Worm (Caenorhabditis elegans) whole organism, early embryonic: Measurements from ENCODE around the gene T28F3.9.
A peak's percentile ranks its signal among the peaks of the same experiment; 100 is the strongest.

Source experiments
- B0310.2 ChIP-seq: sonication (generic microtip); optimal IDR thresholded peaks from 2 replicates; lab custom pipeline; 2016; ENCODE audit warnings: mild to moderate bottlenecking, missing genetic modification characterization, missing compliant biosample characterization
- F13C5.2 ChIP-seq: sonication (generic microtip); optimal IDR thresholded peaks from 2 replicates; lab custom pipeline; 2017; ENCODE audit warnings: mild to moderate bottlenecking, missing genetic modification characterization, inconsistent platforms, missing compliant biosample characterization
- aly-1 ChIP-seq: sonication (generic microtip); optimal IDR thresholded peaks from 2 replicates; lab custom pipeline; 2016; ENCODE audit warnings: missing genetic modification characterization, missing compliant biosample characterization
- ama-1 ChIP-seq: fragments of 150-350 bp; optimal IDR thresholded peaks from 2 replicates; lab custom pipeline; 2014
- ceh-13 ChIP-seq: fragments of 200-800 bp; sonication (Bioruptor generic); optimal IDR thresholded peaks from 2 replicates; lab custom pipeline; 2018; ENCODE audit warnings: mild to moderate bottlenecking, missing genetic modification characterization, missing compliant biosample characterization
- ceh-36 ChIP-seq: sonication (generic microtip); optimal IDR thresholded peaks from 2 replicates; lab custom pipeline; 2016; ENCODE audit warnings: missing genetic modification characterization, inconsistent platforms, missing compliant biosample characterization
- ets-7 ChIP-seq: sonication (generic microtip); optimal IDR thresholded peaks from 2 replicates; lab custom pipeline; 2016; ENCODE audit warnings: missing genotype, missing genetic modification characterization, missing compliant biosample characterization
- flt-1 ChIP-seq: fragments of 200-800 bp; sonication (Bioruptor generic); IDR thresholded peaks from 2 replicates; pipeline ENCODE4 v1.3.6; 2022; ENCODE audit warnings: missing genetic modification characterization, missing compliant biosample characterization
- hmbx-1 ChIP-seq: sonication (generic microtip); optimal IDR thresholded peaks from 2 replicates; lab custom pipeline; 2016; ENCODE audit warnings: mild to moderate bottlenecking, missing genetic modification characterization, missing compliant biosample characterization
- hmg-4 ChIP-seq: fragments of 200-800 bp; sonication (Bioruptor generic); optimal IDR thresholded peaks from 2 replicates; lab custom pipeline; 2018; ENCODE audit warnings: mild to moderate bottlenecking, missing genetic modification characterization, missing compliant biosample characterization
- hnd-1 ChIP-seq: sonication (generic microtip); optimal IDR thresholded peaks from 2 replicates; lab custom pipeline; 2016; ENCODE audit warnings: missing genetic modification characterization, missing compliant biosample characterization
- pes-1 ChIP-seq: fragments of 200-800 bp; sonication (Bioruptor generic); IDR thresholded peaks from 2 replicates; pipeline ENCODE4 v1.3.6; 2022; ENCODE audit warnings: missing genetic modification reagents, missing genetic modification characterization, missing compliant biosample characterization
- scrt-1 ChIP-seq: fragments of 200-800 bp; sonication (Bioruptor generic); IDR thresholded peaks from 2 replicates; pipeline ENCODE4 v1.3.6; 2022; ENCODE audit warnings: missing genetic modification characterization, missing compliant biosample characterization
- sea-1 ChIP-seq: fragments of 200-800 bp; sonication (Bioruptor generic); conservative IDR thresholded peaks from 2 replicates; pipeline ENCODE4 v1.3.6; 2022; ENCODE audit warnings: missing genetic modification characterization, missing compliant biosample characterization
- tbx-11 ChIP-seq: fragments of 200-800 bp; sonication (Bioruptor generic); IDR thresholded peaks from 2 replicates; pipeline ENCODE4 v1.3.6; 2022; ENCODE audit warnings: missing genetic modification characterization, missing compliant biosample characterization
- tbx-37 ChIP-seq: fragments of 200-800 bp; sonication (Bioruptor generic); conservative IDR thresholded peaks from 2 replicates; pipeline ENCODE4 v1.3.6; 2022; ENCODE audit warnings: missing genetic modification reagents, missing genetic modification characterization, missing compliant biosample characterization
- tra-4 ChIP-seq: sonication (generic microtip); optimal IDR thresholded peaks from 2 replicates; lab custom pipeline; 2017; ENCODE audit warnings: missing genetic modification characterization, missing compliant biosample characterization

T28F3.9 gene

ce11 chrIV:17265716-17266115 is 42.6 kb upstream of the T28F3.9 start:
- TF ChIP-seq hmbx-1 (tag; lab: Kevin White, UChicago), result no peak
- no peak for TF ChIP-seq ama-1 (lab: Kevin White, UChicago)
- no peak for TF ChIP-seq flt-1 (GFP tag; lab: Robert Waterston, UW)
- TF ChIP-seq hnd-1 (tag; lab: Kevin White, UChicago), result no peak
- TF ChIP-seq tra-4 (tag; lab: Kevin White, UChicago), result no peak
- TF ChIP-seq hmg-4 (GFP tag; lab: Kevin White, UChicago), result no peak
- no peak for TF ChIP-seq scrt-1 (GFP tag; lab: Robert Waterston, UW)
- TF ChIP-seq F13C5.2 (tag; lab: Kevin White, UChicago), result no peak
- no peak for TF ChIP-seq pes-1 (GFP tag; lab: Robert Waterston, UW)
- no peak for TF ChIP-seq sea-1 (GFP tag; lab: Robert Waterston, UW)
- TF ChIP-seq tbx-37 (GFP tag; lab: Robert Waterston, UW), result no peak
- TF ChIP-seq B0310.2, result no peak

DNA sequence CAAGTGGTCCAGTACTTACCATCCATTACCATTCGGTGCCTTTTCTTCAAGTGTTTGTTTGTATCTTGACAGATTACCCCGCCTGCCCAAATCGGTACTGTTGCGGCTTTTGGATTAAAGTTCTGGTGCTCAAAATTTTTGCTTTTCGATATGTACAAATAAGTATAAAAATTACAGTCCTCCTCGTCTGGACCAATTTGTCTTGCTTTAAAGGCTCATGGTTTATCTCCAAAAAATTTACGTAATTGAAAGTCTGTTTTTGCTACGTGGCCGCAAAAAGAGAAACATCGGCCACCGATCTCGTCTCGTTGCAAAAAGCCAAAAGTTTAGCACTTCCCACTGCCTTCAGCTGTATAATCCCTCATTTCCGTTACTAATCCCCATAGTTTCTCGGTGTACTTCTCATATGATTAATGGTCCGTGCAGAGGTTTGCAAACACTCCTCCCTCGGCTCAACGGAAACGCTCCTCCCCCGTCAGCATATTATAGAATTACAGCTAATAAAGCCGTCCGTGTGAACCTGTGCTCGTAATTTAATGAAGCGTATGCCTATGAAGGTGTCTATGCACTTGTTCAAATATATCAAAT is 40.9 kb upstream of the T28F3.9 start:
- TF ChIP-seq aly-1 (tag; lab: Kevin White, UChicago), result no peak
- TF ChIP-seq pes-1 (GFP tag; lab: Robert Waterston, UW), result no peak
- no peak for TF ChIP-seq ets-7
- TF ChIP-seq scrt-1 (GFP tag; lab: Robert Waterston, UW), result no peak
- TF ChIP-seq hmbx-1 (tag; lab: Kevin White, UChicago), result no peak
- TF ChIP-seq ceh-36 (tag; lab: Kevin White, UChicago), result peak; percentile 49
- TF ChIP-seq tra-4 (tag; lab: Kevin White, UChicago), result no peak
- TF ChIP-seq tbx-37 (GFP tag; lab: Robert Waterston, UW), result no peak

- TF ChIP-seq ets-7 (no peak), pes-1 (GFP tag; lab: Robert Waterston, UW) (no peak), ceh-36 (tag; lab: Kevin White, UChicago) (no peak), sea-1 (GFP tag; lab: Robert Waterston, UW) (no peak)
Observed at ce11 chrIV:17268069-17268468, 40.2 kb upstream of the T28F3.9 start.

DNA sequence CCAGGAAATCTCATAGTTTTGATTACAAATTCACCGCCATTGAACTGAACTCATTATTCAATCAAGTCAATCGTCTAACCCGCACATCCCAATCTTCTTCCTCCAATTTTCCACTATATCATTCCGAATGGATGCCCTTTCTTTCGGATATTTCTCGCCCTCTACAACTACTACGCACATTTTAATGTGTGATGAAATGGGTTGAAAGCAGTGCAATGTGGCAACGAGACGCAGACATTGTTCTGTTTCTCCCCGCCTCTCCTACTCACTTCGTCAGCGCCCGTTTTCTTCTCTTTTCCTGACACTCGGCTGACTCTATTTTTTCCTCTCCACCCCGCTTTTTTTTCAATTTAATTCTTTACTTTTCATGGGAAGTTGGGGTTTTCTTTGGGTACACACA is 39.7 kb upstream of the T28F3.9 start:
- no peak for TF ChIP-seq tra-4 (tag; lab: Kevin White, UChicago)
- no peak for TF ChIP-seq ceh-13 (GFP tag; lab: Kevin White, UChicago)
- no peak for TF ChIP-seq pes-1 (GFP tag; lab: Robert Waterston, UW)
- peak; percentile 49 for TF ChIP-seq hmg-4 (GFP tag; lab: Kevin White, UChicago)
- peak; percentile 12 for TF ChIP-seq F13C5.2 (tag; lab: Kevin White, UChicago)

ce11 chrIV:17269042-17269441 is 39.3 kb upstream of the T28F3.9 start, which contains the start of gene atgp-1:
TSS of gene atgp-1 (plus strand) at chrIV:17269342.
- TF ChIP-seq tbx-37 (GFP tag; lab: Robert Waterston, UW) (no peak), aly-1 (tag; lab: Kevin White, UChicago) (no peak), flt-1 (GFP tag; lab: Robert Waterston, UW) (no peak), hnd-1 (tag; lab: Kevin White, UChicago) (no peak), hmbx-1 (tag; lab: Kevin White, UChicago) (no peak), ceh-36 (tag; lab: Kevin White, UChicago) (no peak), sea-1 (GFP tag; lab: Robert Waterston, UW) (no peak), scrt-1 (GFP tag; lab: Robert Waterston, UW) (no peak), ama-1 (lab: Kevin White, UChicago) (no peak), B0310.2 (no peak)

DNA sequence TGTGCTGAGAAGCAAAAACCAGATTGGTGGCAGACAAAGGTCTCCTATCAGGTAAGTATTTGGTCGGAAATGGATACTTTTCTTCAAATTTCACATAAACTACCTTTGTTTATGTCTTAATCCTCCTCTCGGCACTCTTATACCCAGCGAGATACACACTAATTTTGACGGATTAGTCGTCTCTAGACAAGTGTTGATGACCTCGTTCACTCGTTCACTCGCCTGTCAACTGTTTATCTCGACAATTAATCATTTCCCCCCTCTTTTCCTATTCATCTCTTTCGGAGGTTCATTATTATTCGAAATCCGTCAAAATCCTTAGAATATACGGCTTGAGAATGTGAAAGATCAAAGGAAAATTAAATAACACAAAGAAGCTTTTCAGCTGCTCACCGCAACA is 38.6 kb upstream of the T28F3.9 start:
- TF ChIP-seq tra-4 (tag; lab: Kevin White, UChicago) (no peak), ceh-36 (tag; lab: Kevin White, UChicago) (peak; percentile 20), pes-1 (GFP tag; lab: Robert Waterston, UW) (no peak)

DNA sequence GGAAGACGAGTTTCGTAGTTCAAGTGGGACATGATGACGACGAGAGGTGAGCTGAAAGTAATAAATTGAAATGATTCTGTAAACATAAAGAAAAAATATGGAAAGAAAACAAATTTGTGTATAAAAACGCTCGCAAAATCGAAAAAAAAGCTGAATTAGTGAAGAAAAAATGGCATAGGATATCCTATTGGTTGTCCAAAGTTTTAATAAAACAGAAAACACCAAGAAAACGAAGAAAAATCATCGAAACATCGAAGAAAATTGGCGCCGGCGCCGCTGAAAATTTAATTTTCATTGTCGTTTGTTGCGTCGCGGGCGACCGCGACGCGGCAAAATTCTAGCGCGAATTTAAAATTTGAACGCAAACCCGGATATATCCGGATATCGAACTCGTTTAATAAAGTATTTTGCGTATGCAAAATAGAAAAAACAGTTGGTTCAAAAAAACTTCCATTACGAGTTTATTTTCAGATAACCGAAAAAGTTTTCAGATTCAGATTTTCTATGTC is 34.7 kb upstream of the T28F3.9 start, which contains the start of gene gln-5:
gln-5 (minus strand) TSS at position 51 of the 509 bp plus-strand sequence.
- no peak for TF ChIP-seq B0310.2

DNA sequence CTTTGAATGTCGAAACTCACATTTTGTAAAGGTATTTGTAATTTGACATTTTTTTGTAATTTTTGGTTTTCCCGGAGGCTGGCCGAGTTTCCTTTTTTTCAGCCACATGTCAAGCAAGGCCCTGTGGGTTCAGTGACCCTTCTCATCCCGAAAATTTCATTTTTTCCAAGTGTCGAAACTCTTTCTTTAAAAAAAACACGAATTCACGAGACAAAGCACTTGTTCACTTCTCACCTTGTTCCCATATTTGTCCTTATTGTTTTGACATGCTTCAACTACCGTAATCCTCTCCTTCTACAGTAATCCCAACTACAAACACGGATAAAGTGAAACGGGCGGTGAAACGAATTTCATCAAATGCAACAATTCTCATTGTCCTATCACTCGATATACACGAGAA is 33.0 kb upstream of the T28F3.9 start, which contains the start of gene lhfp-4:
lhfp-4 (plus strand) TSS at position 301 of the 400 bp plus-strand sequence.
- no peak for TF ChIP-seq hmbx-1 (tag; lab: Kevin White, UChicago)
- no peak for TF ChIP-seq tbx-11 (GFP tag; lab: Robert Waterston, UW)
- TF ChIP-seq pes-1 (GFP tag; lab: Robert Waterston, UW), result no peak
- no peak for TF ChIP-seq hmg-4 (GFP tag; lab: Kevin White, UChicago)
- no peak for TF ChIP-seq ama-1 (lab: Kevin White, UChicago)
- no peak for TF ChIP-seq ceh-36 (tag; lab: Kevin White, UChicago)
- TF ChIP-seq scrt-1 (GFP tag; lab: Robert Waterston, UW), result no peak
- no peak for TF ChIP-seq tra-4 (tag; lab: Kevin White, UChicago)
- TF ChIP-seq F13C5.2 (tag; lab: Kevin White, UChicago), result no peak
